Fruit fly (Drosophila melanogaster): ENCODE measurements around the gene sgl.

sgl gene

dm6 chr3L:6942831-6943114, 21.8 kb downstream of the sgl start, which contains the start of gene tow:
Gene tow, plus strand, starts transcription at chr3L:6942856.
- TF ChIP-seq CG3919 (GFP tag; optimal IDR thresholded peaks at IDR 0.05), result no peak
- no peak for TF ChIP-seq esn (GFP tag; optimal IDR thresholded peaks at IDR 0.05)
- no peak for TF ChIP-seq Blimp-1 (GFP tag; optimal IDR thresholded peaks at IDR 0.05)
- TF ChIP-seq dsx (GFP tag; optimal IDR thresholded peaks at IDR 0.05; ENCODE audit: poor library complexity, severe bottlenecking), result no peak
- no peak for TF ChIP-seq salr (GFP tag; optimal IDR thresholded peaks at IDR 0.05)
- no peak for TF ChIP-seq cyc (GFP tag; optimal IDR thresholded peaks at IDR 0.05)
- no peak for TF ChIP-seq CG16779 (tag; optimal IDR thresholded peaks at IDR 0.05)
- TF ChIP-seq Lpt (GFP tag; optimal IDR thresholded peaks at IDR 0.05), result no peak
- no peak for TF ChIP-seq fd85E (GFP tag; optimal IDR thresholded peaks at IDR 0.05)
- no peak for TF ChIP-seq CG8319 (GFP tag; optimal IDR thresholded peaks at IDR 0.05)
- TF ChIP-seq vri (GFP tag; optimal IDR thresholded peaks at IDR 0.05), result no peak
- no peak for TF ChIP-seq CG10631 (GFP tag; optimal IDR thresholded peaks at IDR 0.05)
- no peak for TF ChIP-seq OdsH (GFP tag; optimal IDR thresholded peaks at IDR 0.05)

DNA sequence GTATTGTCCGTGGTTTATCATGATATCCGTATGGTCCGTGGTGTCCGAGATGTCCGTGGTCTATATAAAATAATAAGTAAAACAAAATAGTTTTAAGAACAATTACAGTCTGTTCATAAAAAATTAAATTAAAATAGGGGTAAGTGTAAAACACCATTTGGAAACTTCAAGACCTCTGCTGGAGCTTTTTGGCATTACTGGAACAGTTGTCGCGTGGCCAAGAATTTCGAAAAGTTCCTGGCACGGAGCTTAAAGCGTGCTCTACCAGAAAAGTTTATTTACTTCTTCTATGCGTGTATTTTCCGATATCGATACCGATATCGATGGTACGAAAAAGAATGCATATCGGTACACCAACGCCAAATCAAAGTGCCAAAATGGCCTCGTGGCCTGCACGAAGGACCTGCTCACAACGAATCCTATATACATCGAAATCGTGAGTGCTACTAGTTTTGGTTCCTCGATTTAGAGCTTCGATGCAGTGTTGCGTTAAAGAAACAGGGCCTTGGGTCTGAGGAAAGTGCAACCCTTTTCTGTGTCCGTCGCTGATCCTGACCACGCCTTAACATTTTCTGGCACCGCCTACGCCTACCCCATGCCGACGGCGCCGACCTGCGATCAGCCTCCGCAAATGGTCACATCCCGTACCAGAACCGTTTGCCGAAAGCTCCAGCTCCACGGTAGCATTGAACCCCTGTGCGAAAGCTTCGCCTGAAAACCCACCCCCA, 22.3 kb downstream of the sgl start:
- TF ChIP-seq Eip78C (GFP tag) (peak; percentile 21), Ets96B (tag; optimal IDR thresholded peaks at IDR 0.05) (no peak)

DNA sequence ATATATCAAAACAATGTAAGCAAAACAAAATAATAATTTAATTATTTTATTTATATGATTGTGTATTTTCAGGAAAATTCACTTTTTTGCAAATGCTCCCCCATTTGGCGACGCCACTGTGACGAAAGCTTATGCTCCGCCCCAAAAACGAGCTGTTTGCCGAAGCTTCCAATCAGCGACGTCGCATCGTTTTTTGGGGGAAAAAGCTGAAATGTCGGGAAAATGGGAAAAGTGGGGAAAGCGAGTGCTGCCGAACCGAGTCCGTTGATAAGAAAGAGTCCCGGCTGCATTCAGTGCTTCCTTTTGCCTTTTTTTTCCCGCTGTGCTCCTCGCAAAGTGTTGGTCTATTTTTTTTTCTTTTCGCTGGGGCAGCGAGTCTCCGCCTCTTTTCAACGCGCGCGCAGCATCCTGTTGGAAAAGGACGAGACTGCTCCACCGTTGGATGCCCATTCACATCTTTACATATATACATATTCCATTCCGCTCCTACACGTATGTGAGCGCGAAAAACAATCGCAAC, 29.7 kb downstream of the sgl start:
- TF ChIP-seq CG9139 (GFP tag; optimal IDR thresholded peaks at IDR 0.05) (no peak), Sox102F (GFP tag; optimal IDR thresholded peaks at IDR 0.05) (no peak), eg (GFP tag; IDR thresholded peaks at IDR 0.05) (peak; percentile 73), svp (GFP tag) (no peak), Gug (GFP tag; IDR thresholded peaks at IDR 0.05) (0 out of 2 replicates have a peak, but pooled peaks have one; percentile 13), CG6163 (GFP tag; IDR thresholded peaks at IDR 0.05) (peak; percentile 65; the same call in 2 of the 3 replicates), CG8119 (GFP tag; IDR thresholded peaks at IDR 0.05) (peak; percentile 63), CG34406 (GFP tag; optimal IDR thresholded peaks at IDR 0.05) (no peak), CG6808 (GFP tag; optimal IDR thresholded peaks at IDR 0.05) (peak; percentile 11), ss (GFP tag; optimal IDR thresholded peaks at IDR 0.05) (peak in 1 of 2 experiments; percentile 39), pdm3 (GFP tag; optimal IDR thresholded peaks at IDR 0.05) (no peak)

DNA sequence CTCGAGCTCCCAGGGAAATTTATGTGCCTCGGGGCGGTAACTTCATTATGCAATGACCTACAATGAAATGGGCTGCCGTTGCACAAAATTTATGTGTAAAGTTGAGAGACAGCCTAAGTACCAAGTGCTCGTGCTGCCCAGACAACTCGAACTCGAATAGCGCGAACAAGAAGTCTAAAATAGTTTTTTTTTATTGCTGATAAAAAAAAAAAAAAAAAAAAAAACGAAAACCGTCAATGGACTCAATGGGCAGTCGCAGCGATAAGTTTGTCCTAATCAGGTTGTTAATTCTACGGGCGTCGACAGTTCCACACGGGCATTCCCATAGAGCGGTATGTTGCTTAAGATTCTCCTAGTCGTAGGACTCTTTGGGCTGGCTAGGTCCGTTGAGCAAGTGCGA, 31.9 kb downstream of the sgl start, which contains the start of gene CG14820:
CG14820 (plus strand) TSS at position 301 of the 400 bp plus-strand sequence.
- no peak for TF ChIP-seq Smox (GFP tag; optimal IDR thresholded peaks at IDR 0.05)

DNA sequence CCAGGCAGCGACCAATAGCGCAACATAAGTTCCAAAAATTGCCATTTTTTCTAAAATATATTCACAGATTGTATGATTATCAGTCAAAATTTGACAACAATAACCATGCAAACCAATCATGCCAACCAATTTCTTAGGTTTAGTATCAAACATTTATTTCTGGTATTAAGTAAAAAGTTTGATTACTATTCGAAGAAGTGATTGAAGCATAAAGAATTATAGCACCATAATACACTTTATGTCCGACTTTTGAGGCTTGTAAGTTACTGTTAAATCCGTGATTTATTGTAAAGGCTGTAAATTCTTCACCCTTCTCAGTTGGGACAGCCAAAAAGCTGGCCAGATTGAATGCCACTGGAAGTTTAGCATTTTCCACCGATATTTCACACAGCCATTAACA, 32.7 kb downstream of the sgl start, which contains the start of gene CG45413:
CG45413 (minus strand) TSS at position 101 of the 400 bp plus-strand sequence.
- TF ChIP-seq CG15336 (GFP tag; IDR thresholded peaks at IDR 0.05) (no peak), Eip78C (GFP tag) (no peak), CG1621 (tag; optimal IDR thresholded peaks at IDR 0.05) (no peak), CG11902 (GFP tag; optimal IDR thresholded peaks at IDR 0.05) (no peak)

DNA sequence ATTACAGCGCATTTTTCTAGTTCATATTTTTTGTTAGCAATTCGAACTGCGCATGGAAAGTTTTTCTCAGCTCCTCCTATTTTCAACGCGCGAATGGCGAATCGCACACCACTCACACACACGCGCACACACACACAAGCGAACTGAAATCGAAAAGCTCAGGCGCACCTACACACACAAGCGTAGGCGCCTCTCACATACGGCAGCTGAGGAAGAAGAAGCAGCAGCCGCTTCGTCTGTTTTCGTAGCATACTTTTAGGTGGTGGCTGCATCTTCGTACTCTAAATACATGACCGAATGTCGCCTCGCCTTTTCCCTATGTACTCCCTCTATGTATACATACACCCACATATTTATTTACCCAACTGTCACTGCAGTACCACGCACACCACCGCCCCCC, 38.7 kb downstream of the sgl start:
- TF ChIP-seq CG6854 (GFP tag; optimal IDR thresholded peaks at IDR 0.05), result no peak
- peak; percentile 48 for TF ChIP-seq Eip78C (GFP tag)

All from whole organism, prepupa.